Worm (Caenorhabditis elegans) whole organism, L4 larva: ENCODE data around the gene acs-7.
A peak's percentile ranks its signal among the peaks of the same experiment; 100 is the strongest.

Source experiments
- F10B5.3 ChIP-seq: sonication (generic microtip); optimal IDR thresholded peaks from 2 replicates; lab custom pipeline; 2016; ENCODE audit warnings: mild to moderate bottlenecking, missing genetic modification characterization, missing compliant biosample characterization
- F26F4.8 ChIP-seq: fragments of 200-800 bp; sonication (Bioruptor generic); conservative IDR thresholded peaks from 2 replicates; pipeline ENCODE4 v1.3.6; 2022; ENCODE audit warnings: missing genetic modification characterization, missing compliant biosample characterization
- F37D6.2 ChIP-seq: sonication (generic microtip); optimal IDR thresholded peaks from 2 replicates; lab custom pipeline; 2016; ENCODE audit warnings: mild to moderate bottlenecking, missing genetic modification characterization, missing compliant biosample characterization
- F49E8.2 ChIP-seq: sonication (generic microtip); optimal IDR thresholded peaks from 2 replicates; lab custom pipeline; 2016; ENCODE audit warnings: missing compliant biosample characterization, mild to moderate bottlenecking, missing genetic modification characterization, borderline replicate concordance
- R02D3.7 ChIP-seq: fragments of 150-350 bp; sonication (generic microtip); optimal IDR thresholded peaks from 3 replicates; lab custom pipeline; 2014; ENCODE audit warnings: missing biosample characterization, missing genetic modification characterization
- T26A8.4 ChIP-seq: fragments of 200-800 bp; sonication (Bioruptor generic); IDR thresholded peaks from 2 replicates; pipeline ENCODE4 v1.3.6; 2022; ENCODE audit warnings: missing genetic modification characterization, missing compliant biosample characterization
- Y5F2A.4 ChIP-seq: fragments of 200-800 bp; sonication (Bioruptor generic); optimal IDR thresholded peaks from 2 replicates; lab custom pipeline; 2018; ENCODE audit warnings: mild to moderate bottlenecking, missing genetic modification characterization, missing compliant biosample characterization
- Y75B8A.6 ChIP-seq: fragments of 200-800 bp; sonication (Bioruptor generic); IDR thresholded peaks from 2 replicates; pipeline ENCODE4 v1.3.6; 2022; ENCODE audit warnings: missing genetic modification reagents, missing genetic modification characterization, missing compliant biosample characterization
- aly-2 ChIP-seq: sonication (generic microtip); optimal IDR thresholded peaks from 2 replicates; lab custom pipeline; 2018; ENCODE audit warnings: missing biosample characterization, missing genetic modification characterization
- arid-1 ChIP-seq: fragments of 200-800 bp; sonication (Bioruptor generic); conservative IDR thresholded peaks from 2 replicates; pipeline ENCODE4 v1.3.6; 2022; ENCODE audit warnings: missing genetic modification reagents, missing genetic modification characterization, missing compliant biosample characterization
- ceh-20 ChIP-seq: fragments of 200-800 bp; sonication (Bioruptor generic); IDR thresholded peaks from 2 replicates; pipeline ENCODE4 v1.3.6; 2022; ENCODE audit warnings: missing genetic modification reagents, missing genetic modification characterization, missing compliant biosample characterization
- ceh-28 ChIP-seq: fragments of 150-350 bp; optimal IDR thresholded peaks from 2 replicates; lab custom pipeline; 2014; ENCODE audit warnings: missing biosample characterization, missing genetic modification reagents, missing genetic modification characterization
- ceh-32 ChIP-seq: sonication (generic microtip); optimal IDR thresholded peaks from 2 replicates; lab custom pipeline; 2016; ENCODE audit warnings: mild to moderate bottlenecking, missing genetic modification characterization, missing compliant biosample characterization; ENCODE audit not compliant: poor library complexity
- ceh-44 ChIP-seq: fragments of 200-800 bp; sonication (Bioruptor generic); IDR thresholded peaks from 2 replicates; pipeline ENCODE4 v1.3.6; 2022; ENCODE audit warnings: missing genetic modification reagents, missing genetic modification characterization, missing compliant biosample characterization
- ceh-62 ChIP-seq: sonication (generic microtip); optimal IDR thresholded peaks from 2 replicates; lab custom pipeline; 2017; ENCODE audit warnings: missing biosample characterization, missing genetic modification characterization
- ceh-82 ChIP-seq: sonication (generic microtip); optimal IDR thresholded peaks from 2 replicates; lab custom pipeline; 2017; ENCODE audit warnings: missing biosample characterization, missing genetic modification characterization
- dmd-8 ChIP-seq: fragments of 200-800 bp; sonication (Bioruptor generic); IDR thresholded peaks from 2 replicates; pipeline ENCODE4 v1.3.6; 2022; ENCODE audit warnings: missing genetic modification characterization, missing compliant biosample characterization
- dmd-9 ChIP-seq: fragments of 200-800 bp; sonication (Bioruptor generic); IDR thresholded peaks from 2 replicates; pipeline ENCODE4 v1.3.6; 2022; ENCODE audit warnings: missing genetic modification reagents, missing genetic modification characterization, missing compliant biosample characterization
- dpl-1 ChIP-seq: fragments of 150-350 bp; optimal IDR thresholded peaks from 2 replicates; lab custom pipeline; 2014; ENCODE audit warnings: missing biosample characterization, missing genetic modification reagents, missing genetic modification characterization
- duxl-1 ChIP-seq: sonication (generic microtip); optimal IDR thresholded peaks from 2 replicates; lab custom pipeline; 2016; ENCODE audit warnings: mild to moderate bottlenecking, missing genetic modification characterization, moderate library complexity, missing compliant biosample characterization; ENCODE audit not compliant: poor library complexity
- gei-8 ChIP-seq: fragments of 200-800 bp; sonication (Bioruptor generic); optimal IDR thresholded peaks from 2 replicates; lab custom pipeline; 2018; ENCODE audit warnings: mild to moderate bottlenecking, missing genetic modification characterization, missing compliant biosample characterization
- hlh-11 ChIP-seq: fragments of 200-800 bp; sonication (Bioruptor generic); optimal IDR thresholded peaks from 2 replicates; lab custom pipeline; 2018; ENCODE audit warnings: mild to moderate bottlenecking, missing genetic modification characterization, missing compliant biosample characterization
- hlh-30 ChIP-seq: sonication (generic microtip); optimal IDR thresholded peaks from 2 replicates; lab custom pipeline; 2017; ENCODE audit warnings: antibody characterized with exemption, mild to moderate bottlenecking, missing genetic modification characterization, missing compliant biosample characterization; ENCODE audit not compliant: insufficient read depth
- jun-1 ChIP-seq: fragments of 150-350 bp; optimal IDR thresholded peaks from 2 replicates; lab custom pipeline; 2014; ENCODE audit warnings: missing biosample characterization, missing genetic modification reagents, missing genetic modification characterization
- lim-7 ChIP-seq: fragments of 200-800 bp; sonication (Bioruptor generic); IDR thresholded peaks from 2 replicates; pipeline ENCODE4 v1.3.6; 2022; ENCODE audit warnings: missing genetic modification characterization, missing compliant biosample characterization
- lin-13 ChIP-seq: fragments of 150-350 bp; optimal IDR thresholded peaks from 2 replicates; lab custom pipeline; 2014; ENCODE audit warnings: missing biosample characterization, missing genetic modification reagents, missing genetic modification characterization
- lin-38 ChIP-seq: fragments of 200-800 bp; sonication (Bioruptor generic); IDR thresholded peaks from 2 replicates; pipeline ENCODE4 v1.3.6; 2022; ENCODE audit warnings: missing genetic modification reagents, missing genetic modification characterization, missing compliant biosample characterization
- madf-5 ChIP-seq, 2 experiments: fragments of 200-800 bp; sonication (Bioruptor generic); IDR thresholded peaks; 2 replicates each; pipeline ENCODE4 v1.3.6; 2022; ENCODE audit warnings: missing compliant biosample characterization in 2 of 2, missing genetic modification characterization in 2 of 2
- madf-9 ChIP-seq: fragments of 200-800 bp; sonication (Bioruptor generic); conservative IDR thresholded peaks from 2 replicates; pipeline ENCODE4 v1.3.6; 2022; ENCODE audit warnings: missing genetic modification reagents, missing genetic modification characterization, missing compliant biosample characterization
- mdl-1 ChIP-seq, 2 experiments: fragments of 150-350 bp in 1 of 2; sonication (generic microtip) in 1 of 2; optimal IDR thresholded peaks; 2 replicates each; lab custom pipeline; 2014 to 2017; ENCODE audit warnings: missing biosample characterization in 2 of 2, missing genetic modification characterization in 2 of 2
- mep-1 ChIP-seq: fragments of 150-350 bp; sonication (generic microtip); optimal IDR thresholded peaks from 3 replicates; lab custom pipeline; 2014; ENCODE audit warnings: missing biosample characterization, missing genetic modification characterization
- mxl-2 ChIP-seq: fragments of 200-800 bp; sonication (Bioruptor generic); conservative IDR thresholded peaks from 2 replicates; pipeline ENCODE4 v1.3.6; 2022; ENCODE audit warnings: missing genetic modification reagents, missing genetic modification characterization, missing compliant biosample characterization
- mxl-3 ChIP-seq: fragments of 200-800 bp; sonication (Bioruptor generic); optimal IDR thresholded peaks from 2 replicates; lab custom pipeline; 2018; ENCODE audit warnings: mild to moderate bottlenecking, missing genetic modification characterization, missing compliant biosample characterization
- nhr-10 ChIP-seq: fragments of 150-350 bp; optimal IDR thresholded peaks from 2 replicates; lab custom pipeline; 2014; ENCODE audit warnings: missing biosample characterization, missing genetic modification characterization
- nhr-11 ChIP-seq: fragments of 150-350 bp; optimal IDR thresholded peaks from 2 replicates; lab custom pipeline; 2014; ENCODE audit warnings: missing biosample characterization, missing genetic modification characterization
- nhr-237 ChIP-seq: sonication (generic microtip); optimal IDR thresholded peaks from 2 replicates; lab custom pipeline; 2017; ENCODE audit warnings: missing biosample characterization, missing genetic modification characterization
- nhr-25 ChIP-seq: sonication (generic microtip); optimal IDR thresholded peaks from 2 replicates; lab custom pipeline; 2017; ENCODE audit warnings: missing genetic modification characterization, mild to moderate bottlenecking, missing compliant biosample characterization, antibody characterized with exemption, moderate library complexity, borderline replicate concordance; ENCODE audit not compliant: insufficient read depth
- nhr-28 ChIP-seq: fragments of 150-350 bp; optimal IDR thresholded peaks from 2 replicates; lab custom pipeline; 2014; ENCODE audit warnings: missing biosample characterization, missing genetic modification characterization
- nhr-6 ChIP-seq: fragments of 150-350 bp; optimal IDR thresholded peaks from 2 replicates; lab custom pipeline; 2014; ENCODE audit warnings: missing biosample characterization, missing genetic modification characterization
- rbr-2 ChIP-seq: sonication (generic microtip); optimal IDR thresholded peaks from 2 replicates; lab custom pipeline; 2016; ENCODE audit warnings: missing genotype, missing genetic modification characterization, missing compliant biosample characterization
- saeg-2 ChIP-seq: fragments of 200-800 bp; sonication (Bioruptor generic); IDR thresholded peaks from 2 replicates; pipeline ENCODE4 v1.3.6; 2022; ENCODE audit warnings: missing genetic modification reagents, missing genetic modification characterization, missing compliant biosample characterization
- sdz-12 ChIP-seq: fragments of 200-800 bp; sonication (Bioruptor generic); optimal IDR thresholded peaks from 2 replicates; lab custom pipeline; 2018; ENCODE audit warnings: mild to moderate bottlenecking, missing genetic modification characterization, missing compliant biosample characterization
- set-16 ChIP-seq: fragments of 200-800 bp; sonication (Bioruptor generic); IDR thresholded peaks from 2 replicates; pipeline ENCODE4 v1.3.6; 2022; ENCODE audit warnings: missing genetic modification reagents, missing genetic modification characterization, missing compliant biosample characterization
- snpc-4 ChIP-seq: fragments of 150-350 bp; optimal IDR thresholded peaks from 2 replicates; lab custom pipeline; 2014; ENCODE audit warnings: missing biosample characterization, missing genetic modification characterization
- spr-1 ChIP-seq: sonication (generic microtip); optimal IDR thresholded peaks from 2 replicates; lab custom pipeline; 2016; ENCODE audit warnings: mild to moderate bottlenecking, missing genetic modification characterization, missing compliant biosample characterization
- spr-3 ChIP-seq: fragments of 200-800 bp; sonication (Bioruptor generic); optimal IDR thresholded peaks from 2 replicates; lab custom pipeline; 2018; ENCODE audit warnings: mild to moderate bottlenecking, missing genetic modification characterization, missing compliant biosample characterization
- unc-62 ChIP-seq, 3 experiments: fragments of 150-350 bp in 1 of 3; sonication (generic microtip); optimal IDR thresholded peaks in 2 of 3; peaks in 1 of 3; 1 replicate in 1 of 3; 2 replicates in 2 of 3; lab custom pipeline; 2014 to 2017; ENCODE audit warnings: missing biosample characterization in 3 of 3, missing genetic modification characterization in 3 of 3, missing genetic modification reagents in 3 of 3, missing genotype in 1 of 3
- vab-7 ChIP-seq: fragments of 200-800 bp; sonication (Bioruptor generic); IDR thresholded peaks from 2 replicates; pipeline ENCODE4 v1.3.6; 2022; ENCODE audit warnings: missing genetic modification reagents, missing genetic modification characterization, missing compliant biosample characterization
- zag-1 ChIP-seq: fragments of 150-350 bp; optimal IDR thresholded peaks from 2 replicates; lab custom pipeline; 2014; ENCODE audit warnings: missing biosample characterization, missing genetic modification characterization
- zfp-2 ChIP-seq: sonication (generic microtip); optimal IDR thresholded peaks from 2 replicates; lab custom pipeline; 2016; ENCODE audit warnings: mild to moderate bottlenecking, missing genetic modification characterization, missing compliant biosample characterization
- zip-2 ChIP-seq: fragments of 150-350 bp; optimal IDR thresholded peaks from 2 replicates; lab custom pipeline; 2014; ENCODE audit warnings: missing biosample characterization, missing genetic modification characterization
- ztf-7 ChIP-seq: fragments of 150-350 bp; optimal IDR thresholded peaks from 2 replicates; lab custom pipeline; 2014; ENCODE audit warnings: missing biosample characterization, missing genetic modification characterization

acs-7 gene

ce11 chrII:9301065-9301464 is 9.2 kb downstream of the acs-7 start (continued):
- TF ChIP-seq T26A8.4 (GFP tag; lab: Robert Waterston, UW) (no peak), dmd-8 (GFP tag; lab: Robert Waterston, UW) (no peak), lin-38 (GFP tag; lab: Robert Waterston, UW) (no peak), unc-62 (GFP tag; optimal IDR thresholded peaks at IDR 0.05 in 1 of 2; lab: Kevin White, UChicago) (no peak), unc-62 (tag; optimal IDR thresholded peaks at IDR 0.05; lab: Kevin White, UChicago) (no peak), snpc-4 (tag; lab: Kevin White, UChicago) (no peak), madf-9 (GFP tag; lab: Robert Waterston, UW) (no peak), zag-1 (tag; lab: Kevin White, UChicago) (no peak), nhr-11 (tag; lab: Kevin White, UChicago) (no peak), madf-5 (GFP tag; IDR thresholded peaks at IDR 0.05; lab: Robert Waterston, UW) (no peak), sdz-12 (GFP tag; lab: Kevin White, UChicago) (no peak), nhr-10 (tag; lab: Kevin White, UChicago) (no peak), mep-1 (peak; percentile 13), vab-7 (GFP tag; lab: Robert Waterston, UW) (no peak), spr-1 (tag; lab: Kevin White, UChicago) (no peak), zip-2 (tag; lab: Kevin White, UChicago) (no peak), ceh-82 (tag; lab: Kevin White, UChicago) (no peak), Y75B8A.6 (GFP tag; lab: Robert Waterston, UW) (no peak), F37D6.2 (tag; lab: Kevin White, UChicago) (no peak), R02D3.7 (tag; lab: Kevin White, UChicago) (no peak), duxl-1 (no peak), mxl-2 (GFP tag; lab: Robert Waterston, UW) (no peak), rbr-2 (tag; lab: Kevin White, UChicago) (no peak), saeg-2 (GFP tag; lab: Robert Waterston, UW) (no peak), ztf-7 (no peak), F26F4.8 (GFP tag; lab: Robert Waterston, UW) (no peak), aly-2 (tag; lab: Kevin White, UChicago) (no peak), lim-7 (GFP tag; lab: Robert Waterston, UW) (no peak), ceh-44 (no peak), jun-1 (tag; lab: Kevin White, UChicago) (no peak), zfp-2 (tag; lab: Kevin White, UChicago) (no peak), mdl-1 (tag; optimal IDR thresholded peaks at IDR 0.05; lab: Kevin White, UChicago) (no peak), ceh-32 (no peak), dpl-1 (GFP tag; lab: Kevin White, UChicago) (no peak), dmd-9 (GFP tag; lab: Robert Waterston, UW) (no peak), Y5F2A.4 (GFP tag; lab: Kevin White, UChicago) (no peak), mxl-3 (GFP tag; lab: Kevin White, UChicago) (no peak), hlh-11 (peak; percentile 91), gei-8 (GFP tag; lab: Kevin White, UChicago) (no peak), hlh-30 (tag; lab: Kevin White, UChicago) (peak; percentile 64), nhr-6 (no peak), nhr-25 (tag; lab: Kevin White, UChicago) (no peak), nhr-28 (peak; percentile 86), arid-1 (no peak), F10B5.3 (tag; lab: Kevin White, UChicago) (no peak), ceh-28 (tag; lab: Kevin White, UChicago) (no peak), set-16 (GFP tag; lab: Robert Waterston, UW) (no peak), F49E8.2 (tag; lab: Kevin White, UChicago) (no peak), spr-3 (no peak), nhr-237 (no peak), ceh-62 (no peak), ceh-20 (peak; percentile 41; the same call in 1 of the 2 replicates), lin-13 (GFP tag; lab: Kevin White, UChicago) (no peak)
